Worm (Caenorhabditis elegans) whole organism, L1 larva: ENCODE measurements around the gene F23H11.5.

Experiments used
- alr-1 ChIP-seq: fragments of 200-800 bp; sonication (Bioruptor generic); optimal IDR thresholded peaks from 2 replicates; lab custom pipeline; 2018; ENCODE audit warnings: borderline replicate concordance, mild to moderate bottlenecking, missing genetic modification characterization, missing compliant biosample characterization
- blmp-1 ChIP-seq: fragments of 150-350 bp; optimal IDR thresholded peaks from 2 replicates; lab custom pipeline; 2014; ENCODE audit warnings: missing biosample characterization, missing genetic modification characterization
- ceh-63 ChIP-seq: fragments of 200-800 bp; sonication (Bioruptor generic); optimal IDR thresholded peaks from 2 replicates; lab custom pipeline; 2018; ENCODE audit warnings: mild to moderate bottlenecking, missing genetic modification characterization, missing compliant biosample characterization
- ceh-8 ChIP-seq: fragments of 200-800 bp; sonication (Bioruptor generic); optimal IDR thresholded peaks from 2 replicates; lab custom pipeline; 2018; ENCODE audit warnings: mild to moderate bottlenecking, missing genetic modification characterization, moderate library complexity, missing compliant biosample characterization
- ceh-90 ChIP-seq: sonication (generic microtip); optimal IDR thresholded peaks from 2 replicates; lab custom pipeline; 2016; ENCODE audit warnings: missing genetic modification characterization, missing compliant biosample characterization
- efl-1 ChIP-seq, 4 experiments: fragments of 150-350 bp; optimal IDR thresholded peaks in 3 of 4; peaks in 1 of 4; 1 replicate in 1 of 4; 2 replicates in 3 of 4; lab custom pipeline; 2014; ENCODE audit warnings: missing biosample characterization in 2 of 4, missing genetic modification characterization in 2 of 4, missing genetic modification reagents in 2 of 4
- elt-2 ChIP-seq: sonication (generic microtip); optimal IDR thresholded peaks from 2 replicates; lab custom pipeline; 2016; ENCODE audit warnings: missing genetic modification characterization, mild to moderate bottlenecking, inconsistent platforms, missing compliant biosample characterization, missing genetic modification reagents
- elt-3 ChIP-seq, 6 experiments: fragments of 150-350 bp in 1 of 6; sonication (generic microtip); optimal IDR thresholded peaks; 2 replicates each; lab custom pipeline; 2017 to 2018; ENCODE audit warnings: missing biosample characterization in 6 of 6, missing genetic modification characterization in 6 of 6, inconsistent platforms in 1 of 6
- ets-5 ChIP-seq: fragments of 200-800 bp; sonication (Bioruptor generic); IDR thresholded peaks from 2 replicates; pipeline ENCODE4 v1.3.6; 2022; ENCODE audit warnings: missing genetic modification characterization, missing compliant biosample characterization
- fkh-10 ChIP-seq: sonication (generic microtip); optimal IDR thresholded peaks from 2 replicates; lab custom pipeline; 2017; ENCODE audit warnings: missing biosample characterization, missing genetic modification reagents, missing genetic modification characterization
- fkh-8 ChIP-seq: sonication (generic microtip); optimal IDR thresholded peaks from 2 replicates; lab custom pipeline; 2016; ENCODE audit warnings: mild to moderate bottlenecking, missing genetic modification characterization, missing compliant biosample characterization
- hlh-17 ChIP-seq: fragments of 200-800 bp; sonication (Bioruptor generic); optimal IDR thresholded peaks from 2 replicates; lab custom pipeline; 2018; ENCODE audit warnings: missing genetic modification characterization, mild to moderate bottlenecking, missing compliant biosample characterization, moderate library complexity, borderline replicate concordance
- irx-1 ChIP-seq: sonication (generic microtip); optimal IDR thresholded peaks from 2 replicates; lab custom pipeline; 2016; ENCODE audit warnings: missing genetic modification characterization, missing compliant biosample characterization
- isw-1 ChIP-seq: fragments of 200-800 bp; sonication (Bioruptor generic); IDR thresholded peaks from 2 replicates; pipeline ENCODE4 v1.3.6; 2022; ENCODE audit warnings: missing genetic modification characterization, missing compliant biosample characterization
- lin-35 ChIP-seq, 2 experiments: fragments of 150-350 bp; optimal IDR thresholded peaks; 2 replicates each; lab custom pipeline; 2014; ENCODE audit warnings: missing biosample characterization in 2 of 2, missing genetic modification characterization in 2 of 2, missing genetic modification reagents in 2 of 2
- mep-1 ChIP-seq: fragments of 150-350 bp; optimal IDR thresholded peaks from 2 replicates; lab custom pipeline; 2014; ENCODE audit warnings: missing biosample characterization, missing genetic modification characterization
- nhr-19 ChIP-seq: fragments of 200-800 bp; sonication (Bioruptor generic); conservative IDR thresholded peaks from 2 replicates; pipeline ENCODE4 v1.3.6; 2022; ENCODE audit warnings: missing genetic modification characterization, missing compliant biosample characterization
- nhr-20 ChIP-seq: sonication (generic microtip); optimal IDR thresholded peaks from 2 replicates; lab custom pipeline; 2016; ENCODE audit warnings: mild to moderate bottlenecking, missing genetic modification characterization, missing compliant biosample characterization
- nhr-47 ChIP-seq: sonication (generic microtip); optimal IDR thresholded peaks from 2 replicates; lab custom pipeline; 2016; ENCODE audit warnings: mild to moderate bottlenecking, missing genetic modification characterization, moderate library complexity, missing compliant biosample characterization
- nhr-71 ChIP-seq: sonication (generic microtip); optimal IDR thresholded peaks from 2 replicates; lab custom pipeline; 2016; ENCODE audit warnings: mild to moderate bottlenecking, missing genetic modification characterization, moderate library complexity, missing compliant biosample characterization
- nhr-76 ChIP-seq: sonication (generic microtip); optimal IDR thresholded peaks from 2 replicates; lab custom pipeline; 2017; ENCODE audit warnings: missing biosample characterization, missing genetic modification characterization
- nhr-77 ChIP-seq: fragments of 150-350 bp; optimal IDR thresholded peaks from 2 replicates; lab custom pipeline; 2014; ENCODE audit warnings: missing biosample characterization, missing genetic modification characterization
- nhr-85 ChIP-seq: sonication (generic microtip); peaks from one replicate; lab custom pipeline; 2016; ENCODE audit warnings: missing genetic modification characterization, inconsistent platforms, missing compliant biosample characterization
- pqm-1 ChIP-seq: sonication (generic microtip); optimal IDR thresholded peaks from 3 replicates; lab custom pipeline; 2017; ENCODE audit warnings: missing biosample characterization, missing genetic modification characterization
- rnt-1 ChIP-seq: sonication (generic microtip); optimal IDR thresholded peaks from 2 replicates; lab custom pipeline; 2016; ENCODE audit warnings: mild to moderate bottlenecking, missing genetic modification characterization, moderate library complexity, missing compliant biosample characterization
- skn-1 ChIP-seq: fragments of 150-350 bp; optimal IDR thresholded peaks from 2 replicates; lab custom pipeline; 2014; ENCODE audit warnings: missing biosample characterization, missing genetic modification characterization
- snu-23 ChIP-seq: sonication (generic microtip); optimal IDR thresholded peaks from 2 replicates; lab custom pipeline; 2016; ENCODE audit warnings: missing genetic modification characterization, missing compliant biosample characterization
- sup-37 ChIP-seq: fragments of 200-800 bp; sonication (Bioruptor generic); optimal IDR thresholded peaks from 2 replicates; lab custom pipeline; 2018; ENCODE audit warnings: mild to moderate bottlenecking, missing genetic modification characterization, missing compliant biosample characterization
- tbx-2 ChIP-seq: sonication (generic microtip); optimal IDR thresholded peaks from 2 replicates; lab custom pipeline; 2016; ENCODE audit warnings: missing genetic modification characterization, missing compliant biosample characterization
- unc-130 ChIP-seq: fragments of 150-350 bp; optimal IDR thresholded peaks from 2 replicates; lab custom pipeline; 2017; ENCODE audit warnings: missing biosample characterization, missing genetic modification characterization, inconsistent platforms
- unc-30 ChIP-seq: sonication (generic microtip); optimal IDR thresholded peaks from 2 replicates; lab custom pipeline; 2017; ENCODE audit warnings: missing biosample characterization, missing genetic modification characterization
- unc-62 ChIP-seq: fragments of 150-350 bp; optimal IDR thresholded peaks from 2 replicates; lab custom pipeline; 2014; ENCODE audit warnings: missing biosample characterization, missing genetic modification reagents, missing genetic modification characterization
- vab-15 ChIP-seq: sonication (generic microtip); optimal IDR thresholded peaks from 2 replicates; lab custom pipeline; 2017; ENCODE audit warnings: missing genotype, mild to moderate bottlenecking, missing genetic modification characterization, missing compliant biosample characterization
- xbp-1 ChIP-seq: sonication (generic microtip); optimal IDR thresholded peaks from 2 replicates; lab custom pipeline; 2016; ENCODE audit warnings: missing genetic modification characterization, missing compliant biosample characterization

F23H11.5 gene

ce11 chrIII:886726-887125 is 23.7 kb downstream of the F23H11.5 start, which contains the start of gene zer-1:
zer-1 (minus strand) TSS chrIII:886793.
- TF ChIP-seq unc-30 (no peak), ceh-8 (GFP tag; lab: Kevin White, UChicago) (no peak), ceh-90 (tag; lab: Kevin White, UChicago) (no peak), ceh-63 (GFP tag; lab: Kevin White, UChicago) (no peak), alr-1 (tag; lab: Kevin White, UChicago) (no peak), nhr-76 (tag; lab: Kevin White, UChicago) (no peak), elt-3 (tag; optimal IDR thresholded peaks at IDR 0.05; lab: Kevin White, UChicago) (peak in 1 of 6 experiments; percentile 5), fkh-8 (tag; lab: Kevin White, UChicago) (no peak), unc-130 (tag; lab: Kevin White, UChicago) (no peak), ets-5 (GFP tag; lab: Robert Waterston, UW) (no peak), xbp-1 (tag; lab: Kevin White, UChicago) (no peak), snu-23 (no peak), lin-35 (GFP tag; optimal IDR thresholded peaks at IDR 0.05; lab: Kevin White, UChicago) (no peak), unc-62 (no peak), nhr-20 (tag; lab: Kevin White, UChicago) (no peak), blmp-1 (tag; lab: Kevin White, UChicago) (peak; percentile 98), nhr-85 (tag; lab: Kevin White, UChicago) (peak; percentile 8)

ce11 chrIII:883595-883994 is 26.8 kb downstream of the F23H11.5 start:
- no peak for TF ChIP-seq nhr-77 (tag; lab: Kevin White, UChicago)
- TF ChIP-seq efl-1 (optimal IDR thresholded peaks at IDR 0.05; lab: Kevin White, UChicago) = no peak
- peak in 1 of 2 experiments; percentile 90 for TF ChIP-seq efl-1 (GFP tag; optimal IDR thresholded peaks at IDR 0.05 in 1 of 2; lab: Kevin White, UChicago)

ce11 chrIII:881460-881859 is 28.9 kb downstream of the F23H11.5 start:
- TF ChIP-seq rnt-1 (tag; lab: Kevin White, UChicago) (no peak), efl-1 (optimal IDR thresholded peaks at IDR 0.05; lab: Kevin White, UChicago) (no peak), efl-1 (GFP tag; optimal IDR thresholded peaks at IDR 0.05 in 1 of 2; lab: Kevin White, UChicago) (peak in 1 of 2 experiments; percentile 23)

- TF ChIP-seq efl-1 (optimal IDR thresholded peaks at IDR 0.05; lab: Kevin White, UChicago) = no peak
- peak in 1 of 2 experiments; percentile 57 for TF ChIP-seq efl-1 (GFP tag; optimal IDR thresholded peaks at IDR 0.05 in 1 of 2; lab: Kevin White, UChicago)
- TF ChIP-seq fkh-10 (GFP tag; lab: Kevin White, UChicago) = no peak
These were observed 29.6 kb downstream of the F23H11.5 start for ce11 chrIII:880840-881239.

- TF ChIP-seq sup-37 (no peak), unc-62 (no peak), hlh-17 (GFP tag; lab: Kevin White, UChicago) (no peak), elt-2 (tag; lab: Kevin White, UChicago) (no peak), nhr-71 (tag; lab: Kevin White, UChicago) (no peak), lin-35 (GFP tag; optimal IDR thresholded peaks at IDR 0.05; lab: Kevin White, UChicago) (no peak), elt-3 (tag; optimal IDR thresholded peaks at IDR 0.05; lab: Kevin White, UChicago) (no peak), nhr-19 (no peak), tbx-2 (tag; lab: Kevin White, UChicago) (no peak), isw-1 (GFP tag; lab: Robert Waterston, UW) (no peak), skn-1 (tag; lab: Kevin White, UChicago) (no peak), nhr-47 (tag; lab: Kevin White, UChicago) (no peak), vab-15 (no peak), mep-1 (tag; lab: Kevin White, UChicago) (no peak), rnt-1 (tag; lab: Kevin White, UChicago) (no peak), blmp-1 (tag; lab: Kevin White, UChicago) (no peak), pqm-1 (tag; lab: Kevin White, UChicago) (no peak), nhr-20 (tag; lab: Kevin White, UChicago) (no peak), efl-1 (optimal IDR thresholded peaks at IDR 0.05; lab: Kevin White, UChicago) (no peak), efl-1 (GFP tag; optimal IDR thresholded peaks at IDR 0.05 in 1 of 2; lab: Kevin White, UChicago) (no peak), irx-1 (no peak)
These were observed 30.8 kb downstream of the F23H11.5 start, which contains the start of the genes T24C4.5 and ucr-2.3 for ce11 chrIII:879634-880033. T24C4.5 (minus strand) TSS chrIII:879734. ucr-2.3 (plus strand) TSS chrIII:879860.
